Worm (Caenorhabditis elegans) whole organism, young adult: ENCODE data around the gene K03H1.7.

Experiments
- F22D6.2 ChIP-seq: sonication (generic microtip); optimal IDR thresholded peaks from 2 replicates; lab custom pipeline; 2016; ENCODE audit warnings: mild to moderate bottlenecking, missing genetic modification characterization, missing compliant biosample characterization
- F23B12.7 ChIP-seq: sonication (generic microtip); optimal IDR thresholded peaks from 2 replicates; lab custom pipeline; 2017; ENCODE audit warnings: missing genetic modification characterization, mild to moderate bottlenecking, missing compliant biosample characterization, antibody characterized with exemption, moderate library complexity; ENCODE audit not compliant: insufficient read depth
- T07F8.4 ChIP-seq: sonication (generic microtip); optimal IDR thresholded peaks from 2 replicates; lab custom pipeline; 2016; ENCODE audit warnings: mild to moderate bottlenecking, missing genetic modification characterization, moderate library complexity, missing compliant biosample characterization
- Y56A3A.18 ChIP-seq: fragments of 200-800 bp; sonication (Bioruptor generic); IDR thresholded peaks from 2 replicates; pipeline ENCODE4 v1.3.6; 2022; ENCODE audit warnings: missing genetic modification reagents, missing genetic modification characterization, missing compliant biosample characterization
- akir-1 ChIP-seq: fragments of 200-800 bp; sonication (Bioruptor generic); optimal IDR thresholded peaks from 2 replicates; lab custom pipeline; 2018; ENCODE audit warnings: mild to moderate bottlenecking, missing genetic modification characterization, moderate library complexity, missing compliant biosample characterization
- aptf-2 ChIP-seq: fragments of 200-800 bp; sonication (Bioruptor generic); conservative IDR thresholded peaks from 2 replicates; pipeline ENCODE4 v1.3.6; 2022; ENCODE audit warnings: missing genetic modification reagents, missing genetic modification characterization, missing compliant biosample characterization
- attf-5 ChIP-seq: fragments of 200-800 bp; sonication (Bioruptor generic); optimal IDR thresholded peaks from 2 replicates; lab custom pipeline; 2018; ENCODE audit warnings: mild to moderate bottlenecking, missing genetic modification characterization, missing compliant biosample characterization
- bed-1 ChIP-seq: fragments of 200-800 bp; sonication (Bioruptor generic); IDR thresholded peaks from 2 replicates; pipeline ENCODE4 v1.3.6; 2022; ENCODE audit warnings: missing genetic modification reagents, missing genetic modification characterization, missing compliant biosample characterization
- bed-2 ChIP-seq: fragments of 200-800 bp; sonication (Bioruptor generic); IDR thresholded peaks from 2 replicates; pipeline ENCODE4 v1.3.6; 2022; ENCODE audit warnings: missing genetic modification reagents, missing genetic modification characterization, missing compliant biosample characterization
- cebp-1 ChIP-seq, 2 experiments: fragments of 200-800 bp in 1 of 2; sonication (Bioruptor generic) in 1 of 2; sonication (generic microtip) in 1 of 2; IDR thresholded peaks in 1 of 2; optimal IDR thresholded peaks in 1 of 2; 2 replicates each; pipeline versions ENCODE4 v1.3.6 to Lab custom; 2017 to 2022; ENCODE audit warnings: missing compliant biosample characterization in 2 of 2, missing genetic modification characterization in 2 of 2, mild to moderate bottlenecking in 1 of 2, missing genetic modification reagents in 1 of 2, moderate library complexity in 1 of 2
- cebp-2 ChIP-seq: fragments of 200-800 bp; sonication (Bioruptor generic); IDR thresholded peaks from 2 replicates; pipeline ENCODE4 v1.3.6; 2022; ENCODE audit warnings: missing genetic modification characterization, missing compliant biosample characterization
- chd-7 ChIP-seq: sonication (generic microtip); optimal IDR thresholded peaks from 2 replicates; lab custom pipeline; 2016; ENCODE audit warnings: mild to moderate bottlenecking, missing genetic modification characterization, moderate library complexity, missing compliant biosample characterization
- die-1 ChIP-seq: sonication (generic microtip); optimal IDR thresholded peaks from 2 replicates; lab custom pipeline; 2016; ENCODE audit warnings: missing genotype, mild to moderate bottlenecking, missing genetic modification characterization, missing compliant biosample characterization
- dox-1 ChIP-seq: fragments of 200-800 bp; sonication (Bioruptor generic); IDR thresholded peaks from 2 replicates; pipeline ENCODE4 v1.3.6; 2022; ENCODE audit warnings: missing genetic modification reagents, missing genetic modification characterization, missing compliant biosample characterization
- dpl-1 ChIP-seq: fragments of 150-350 bp; optimal IDR thresholded peaks from 2 replicates; lab custom pipeline; 2014; ENCODE audit warnings: missing biosample characterization, missing genetic modification reagents, missing genetic modification characterization
- egl-44 ChIP-seq: fragments of 200-800 bp; sonication (Bioruptor generic); IDR thresholded peaks from 2 replicates; pipeline ENCODE4 v1.3.6; 2022; ENCODE audit warnings: missing genetic modification reagents, missing genetic modification characterization, missing compliant biosample characterization
- egrh-3 ChIP-seq: fragments of 200-800 bp; sonication (Bioruptor generic); IDR thresholded peaks from 2 replicates; pipeline ENCODE4 v1.3.6; 2022; ENCODE audit warnings: missing genetic modification reagents, missing genetic modification characterization, missing compliant biosample characterization
- gei-17 ChIP-seq: fragments of 200-800 bp; sonication (Bioruptor generic); optimal IDR thresholded peaks from 2 replicates; lab custom pipeline; 2018; ENCODE audit warnings: mild to moderate bottlenecking, missing genetic modification characterization, missing compliant biosample characterization
- hmg-1.2 ChIP-seq: fragments of 200-800 bp; sonication (Bioruptor generic); IDR thresholded peaks from 2 replicates; pipeline ENCODE4 v1.3.6; 2022; ENCODE audit warnings: missing genetic modification reagents, missing genetic modification characterization, missing compliant biosample characterization
- hmg-20 ChIP-seq: fragments of 200-800 bp; sonication (Bioruptor generic); IDR thresholded peaks from 2 replicates; pipeline ENCODE4 v1.3.6; 2022; ENCODE audit warnings: missing genetic modification reagents, missing genetic modification characterization, missing compliant biosample characterization
- let-607 ChIP-seq, 2 experiments: fragments of 200-800 bp in 1 of 2; sonication (Bioruptor generic) in 1 of 2; sonication (generic microtip) in 1 of 2; optimal IDR thresholded peaks; 2 replicates each; lab custom pipeline; 2016 to 2018; ENCODE audit warnings: mild to moderate bottlenecking in 2 of 2, missing compliant biosample characterization in 2 of 2, missing genetic modification characterization in 2 of 2, moderate library complexity in 2 of 2, missing genotype in 1 of 2
- madf-8 ChIP-seq: fragments of 200-800 bp; sonication (Bioruptor generic); conservative IDR thresholded peaks from 2 replicates; pipeline ENCODE4 v1.3.6; 2022; ENCODE audit warnings: missing genetic modification reagents, missing genetic modification characterization, missing compliant biosample characterization
- mcd-1 ChIP-seq: fragments of 200-800 bp; sonication (Bioruptor generic); IDR thresholded peaks from 2 replicates; pipeline ENCODE4 v1.3.6; 2022; ENCODE audit warnings: missing genetic modification reagents, missing genetic modification characterization, missing compliant biosample characterization
- nhr-179 ChIP-seq: sonication (generic microtip); optimal IDR thresholded peaks from 2 replicates; lab custom pipeline; 2016; ENCODE audit warnings: mild to moderate bottlenecking, missing genetic modification characterization, missing compliant biosample characterization
- nhr-80 ChIP-seq: sonication (generic microtip); optimal IDR thresholded peaks from 2 replicates; lab custom pipeline; 2016; ENCODE audit warnings: missing genetic modification characterization, missing compliant biosample characterization
- pbrm-1 ChIP-seq: fragments of 200-800 bp; sonication (Bioruptor generic); IDR thresholded peaks from 2 replicates; pipeline ENCODE4 v1.3.6; 2022; ENCODE audit warnings: missing genetic modification reagents, missing genetic modification characterization, missing compliant biosample characterization
- snpc-1.3 ChIP-seq: sonication (generic microtip); optimal IDR thresholded peaks from 2 replicates; lab custom pipeline; 2017; ENCODE audit warnings: missing genetic modification characterization, mild to moderate bottlenecking, missing compliant biosample characterization, antibody characterized with exemption, moderate library complexity, missing genotype, missing genetic modification reagents; ENCODE audit not compliant: insufficient read depth
- sptf-2 ChIP-seq: fragments of 200-800 bp; sonication (Bioruptor generic); optimal IDR thresholded peaks from 2 replicates; lab custom pipeline; 2018; ENCODE audit warnings: mild to moderate bottlenecking, missing genetic modification characterization, missing compliant biosample characterization
- tlf-1 ChIP-seq: fragments of 200-800 bp; sonication (Bioruptor generic); optimal IDR thresholded peaks from 2 replicates; lab custom pipeline; 2018; ENCODE audit warnings: mild to moderate bottlenecking, missing genetic modification characterization, missing compliant biosample characterization
- xnd-1 ChIP-seq: sonication (generic microtip); optimal IDR thresholded peaks from 2 replicates; lab custom pipeline; 2016; ENCODE audit warnings: missing genotype, missing genetic modification reagents, missing genetic modification characterization, missing compliant biosample characterization
- zfh-2 ChIP-seq: fragments of 200-800 bp; sonication (Bioruptor generic); conservative IDR thresholded peaks from 2 replicates; pipeline ENCODE4 v1.3.6; 2022; ENCODE audit warnings: missing genetic modification reagents, missing genetic modification characterization, missing compliant biosample characterization
- ztf-22 ChIP-seq: fragments of 200-800 bp; sonication (Bioruptor generic); optimal IDR thresholded peaks from 2 replicates; lab custom pipeline; 2018; ENCODE audit warnings: mild to moderate bottlenecking, missing genetic modification characterization, moderate library complexity, missing compliant biosample characterization

Gene K03H1.7

ce11 chrIII:9930406-9930805 is 16.8 kb upstream of the K03H1.7 start (continued):
- TF ChIP-seq madf-8 (GFP tag; lab: Robert Waterston, UW), result no peak

ce11 chrIII:9932091-9932490 is 15.1 kb upstream of the K03H1.7 start, which contains the start of gene dec-7:
dec-7 (plus strand) TSS chrIII:9932398.
- no peak for TF ChIP-seq akir-1 (GFP tag; lab: Kevin White, UChicago)
- peak; percentile 64 for TF ChIP-seq nhr-80 (tag; lab: Kevin White, UChicago)
- TF ChIP-seq pbrm-1 (GFP tag; lab: Robert Waterston, UW), result no peak
- TF ChIP-seq die-1, result no peak
- no peak for TF ChIP-seq let-607 (tag; optimal IDR thresholded peaks at IDR 0.05; lab: Kevin White, UChicago)
- no peak for TF ChIP-seq cebp-1 (GFP tag; IDR thresholded peaks at IDR 0.05; lab: Robert Waterston, UW)
- TF ChIP-seq cebp-1 (tag; optimal IDR thresholded peaks at IDR 0.05; lab: Kevin White, UChicago), result peak; percentile 45

ce11 chrIII:9941020-9941674 is 6.1 kb upstream of the K03H1.7 start, which contains the start of the genes K03H1.9 and K03H1.12:
K03H1.9 (minus strand) TSS chrIII:9941490.
K03H1.12 (plus strand) TSS chrIII:9941624.
- TF ChIP-seq Y56A3A.18 (GFP tag; lab: Robert Waterston, UW), result no peak
- TF ChIP-seq aptf-2 (GFP tag; lab: Robert Waterston, UW), result no peak
- peak; percentile 59; the same call in 1 of the 2 replicates for TF ChIP-seq egrh-3 (GFP tag; lab: Robert Waterston, UW)
- TF ChIP-seq mcd-1 (GFP tag; lab: Robert Waterston, UW), result no peak
- TF ChIP-seq zfh-2 (GFP tag; lab: Robert Waterston, UW), result peak; percentile 81
- no peak for TF ChIP-seq egl-44 (GFP tag; lab: Robert Waterston, UW)
- TF ChIP-seq dpl-1 (GFP tag; lab: Kevin White, UChicago), result no peak

ce11 chrIII:9944723-9945122 is 2.5 kb upstream of the K03H1.7 start, which contains the start of gene gln-2:
gln-2 (minus strand) TSS chrIII:9944823.
- TF ChIP-seq xnd-1 (tag; lab: Kevin White, UChicago) (no peak), sptf-2 (GFP tag; lab: Kevin White, UChicago) (no peak), attf-5 (GFP tag; lab: Kevin White, UChicago) (no peak), hmg-20 (no peak), akir-1 (GFP tag; lab: Kevin White, UChicago) (no peak), T07F8.4 (tag; lab: Kevin White, UChicago) (no peak), nhr-80 (tag; lab: Kevin White, UChicago) (no peak), F22D6.2 (tag; lab: Kevin White, UChicago) (no peak), snpc-1.3 (tag; lab: Kevin White, UChicago) (no peak), chd-7 (no peak), cebp-2 (GFP tag; lab: Robert Waterston, UW) (no peak), gei-17 (GFP tag; lab: Kevin White, UChicago) (no peak), madf-8 (GFP tag; lab: Robert Waterston, UW) (no peak), F23B12.7 (no peak), ztf-22 (GFP tag; lab: Kevin White, UChicago) (no peak), bed-1 (GFP tag; lab: Robert Waterston, UW) (no peak), let-607 (tag; optimal IDR thresholded peaks at IDR 0.05; lab: Kevin White, UChicago) (no peak), tlf-1 (no peak)

- TF ChIP-seq bed-2, result no peak
- peak; percentile 24; the same call in 1 of the 2 replicates for TF ChIP-seq hmg-1.2 (GFP tag; lab: Robert Waterston, UW)
- TF ChIP-seq nhr-179 (tag; lab: Kevin White, UChicago), result no peak
- no peak for TF ChIP-seq dox-1 (GFP tag; lab: Robert Waterston, UW)
These were observed 3.0 kb downstream of the K03H1.7 start, which contains the start of gene K03H1.13 for ce11 chrIII:9950244-9950643. K03H1.13 (minus strand) TSS chrIII:9950344.
